Worm (Caenorhabditis elegans) whole organism, L4/young adult: Measurements from ENCODE around the gene dhs-7.

Experiments used
- W03F9.2 ChIP-seq: fragments of 150-350 bp; optimal IDR thresholded peaks from 2 replicates; lab custom pipeline; 2014; ENCODE audit warnings: missing biosample characterization, missing genetic modification characterization
- dao-5 ChIP-seq: sonication (generic microtip); optimal IDR thresholded peaks from 2 replicates; lab custom pipeline; 2016; ENCODE audit warnings: missing genotype, missing genetic modification characterization, moderate library complexity, missing compliant biosample characterization
- him-1 ChIP-seq: sonication (generic microtip); optimal IDR thresholded peaks from 2 replicates; lab custom pipeline; 2016; ENCODE audit warnings: missing genotype, missing genetic modification reagents, missing genetic modification characterization, missing compliant biosample characterization

- TF ChIP-seq W03F9.2 (no peak), him-1 (no peak), dao-5 (tag; lab: Kevin White, UChicago) (no peak)
Measured at ce11 chrII:7255614-7256162, 47.4 kb upstream of the dhs-7 start, which contains the start of gene F32A5.8.
